Worm (Caenorhabditis elegans): ENCODE data around the gene sel-2.

DNA sequence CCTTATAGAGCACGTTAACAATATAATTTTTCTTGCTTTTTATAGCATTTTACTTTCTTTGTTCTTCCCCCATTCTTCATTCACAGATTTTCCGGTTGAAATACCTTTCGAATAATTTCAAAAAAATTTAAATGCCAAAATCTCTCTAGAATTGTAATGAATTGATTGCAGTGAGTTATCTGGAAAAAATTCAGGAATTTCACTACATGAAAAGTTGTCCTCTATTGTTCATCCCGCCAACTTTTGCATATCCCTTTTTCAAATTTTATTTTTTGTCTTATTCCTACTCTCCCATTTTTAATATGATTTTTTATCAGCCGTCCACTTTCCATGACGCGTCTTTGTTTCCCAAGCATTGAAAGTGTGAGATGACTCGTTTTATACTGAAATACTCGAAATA is 41.2 kb upstream of the sel-2 start:
- no peak for TF ChIP-seq dao-5 (tag; optimal IDR thresholded peaks at IDR 0.05)
- TF ChIP-seq him-1 (tag; optimal IDR thresholded peaks at IDR 0.05) = no peak
